Fruit fly (Drosophila melanogaster): ENCODE results near the gene CG7668.

CG7668 gene

DNA sequence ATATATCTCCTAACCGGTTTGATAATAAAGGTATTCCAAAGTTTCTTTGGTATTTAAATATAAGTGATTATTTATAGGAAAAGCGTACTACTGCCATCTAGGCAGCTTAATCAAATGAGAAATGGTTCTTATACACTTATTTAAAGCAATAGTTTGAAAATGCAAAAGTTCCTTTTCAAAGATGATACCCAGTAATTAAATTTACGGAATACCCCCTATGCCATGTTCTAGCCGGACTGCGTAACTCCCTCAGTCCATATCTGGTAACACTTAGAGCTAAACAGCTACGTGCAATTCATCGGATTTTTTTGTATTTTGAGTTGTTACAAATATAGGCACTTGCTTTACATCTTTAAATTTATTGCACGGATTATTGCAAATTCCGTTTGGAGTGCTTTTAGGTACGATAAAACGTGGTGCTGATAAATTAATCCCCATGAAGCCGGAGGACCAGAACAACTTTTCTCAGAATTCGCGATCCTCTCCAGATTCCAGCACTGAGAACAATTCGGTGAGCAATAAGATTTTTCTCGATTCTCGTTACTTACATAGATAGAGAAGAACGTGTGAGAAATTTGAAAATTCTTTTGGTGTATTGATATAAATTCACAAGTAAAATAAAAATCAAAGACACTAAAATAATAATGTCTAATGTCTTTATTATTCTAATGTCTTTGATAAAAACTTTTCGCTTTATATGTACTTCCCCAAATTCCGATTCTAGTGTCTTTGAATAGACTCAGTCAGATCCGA, at the start of gene CG7668 (continued):
- peak; percentile 89 for TF ChIP-seq CG1621 (tag; optimal IDR thresholded peaks at IDR 0.05)
- peak; percentile 80 to 88 for TF ChIP-seq ss (GFP tag; optimal IDR thresholded peaks at IDR 0.05)
- peak; percentile 84 for TF ChIP-seq CG7368 (GFP tag; optimal IDR thresholded peaks at IDR 0.05)
- peak; percentile 92 for TF ChIP-seq Sox14 (GFP tag; optimal IDR thresholded peaks at IDR 0.05)
- TF ChIP-seq dac (GFP tag; optimal IDR thresholded peaks at IDR 0.05), result peak; percentile 57
- peak; percentile 89 for TF ChIP-seq CG10631 (GFP tag; optimal IDR thresholded peaks at IDR 0.05)
- TF ChIP-seq Eip78C (GFP tag), result peak; percentile 97
- peak; percentile 89 for TF ChIP-seq cyc (GFP tag; optimal IDR thresholded peaks at IDR 0.05)
- peak; percentile 93 for TF ChIP-seq Ets96B (tag; optimal IDR thresholded peaks at IDR 0.05)
- TF ChIP-seq net (GFP tag; optimal IDR thresholded peaks at IDR 0.05), result peak; percentile 92

DNA sequence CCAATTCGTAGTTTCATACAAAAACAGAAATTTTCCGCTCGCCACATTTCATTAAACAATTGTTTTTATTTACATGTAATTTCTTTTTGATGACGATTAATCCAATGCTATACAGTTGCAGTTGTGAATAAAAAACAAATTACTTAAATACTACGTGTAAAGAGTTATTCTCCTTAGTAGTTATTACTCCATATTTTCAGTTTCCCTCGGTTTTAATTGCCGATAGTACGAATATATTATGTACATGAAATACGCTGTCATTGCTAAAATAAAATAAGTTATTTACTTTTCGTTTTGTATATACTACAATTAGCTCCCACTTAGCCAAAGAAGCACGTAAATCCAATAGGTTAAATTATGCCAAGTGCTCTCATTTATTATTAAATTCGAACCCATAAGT, 48.9 kb upstream of the CG7668 start, which contains the start of gene CG42655:
Gene CG42655 (minus strand): TSS at position 101 of the 400 bp plus-strand sequence.
- TF ChIP-seq CG11762 (GFP tag; optimal IDR thresholded peaks at IDR 0.05; ENCODE audit: insufficient read depth) (no peak), CG4318 (GFP tag; optimal IDR thresholded peaks at IDR 0.05) (no peak), acj6 (GFP tag; optimal IDR thresholded peaks at IDR 0.05) (no peak), esn (GFP tag; optimal IDR thresholded peaks at IDR 0.05) (no peak), CG11294 (GFP tag; IDR thresholded peaks at IDR 0.05) (no peak), Sox15 (GFP tag; optimal IDR thresholded peaks at IDR 0.05) (no peak), Blimp-1 (GFP tag; optimal IDR thresholded peaks at IDR 0.05) (no peak), Eip93F (GFP tag; optimal IDR thresholded peaks at IDR 0.05) (no peak)

DNA sequence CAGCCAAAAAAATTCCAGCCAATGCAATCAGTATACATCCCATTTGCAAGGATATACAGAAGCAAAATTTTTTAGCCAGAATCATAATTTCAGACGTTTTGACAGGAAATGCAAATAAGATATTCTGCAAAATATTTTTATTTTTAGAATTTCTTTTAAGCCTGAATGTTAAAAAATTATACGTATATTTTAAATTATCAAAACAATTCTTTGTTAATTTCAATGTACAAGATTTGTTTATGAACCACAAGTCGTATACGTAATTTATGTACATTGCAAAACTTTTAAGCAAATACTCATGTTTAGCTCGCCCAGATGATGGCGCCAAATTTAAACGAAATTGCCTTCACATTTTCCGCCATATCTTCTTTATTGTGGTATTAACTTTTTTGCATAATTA, 48.1 kb upstream of the CG7668 start, which contains the start of gene CG42654:
Gene CG42654 (minus strand): TSS at position 101 of the 400 bp plus-strand sequence.
- TF ChIP-seq Sox14 (GFP tag; optimal IDR thresholded peaks at IDR 0.05), result no peak

DNA sequence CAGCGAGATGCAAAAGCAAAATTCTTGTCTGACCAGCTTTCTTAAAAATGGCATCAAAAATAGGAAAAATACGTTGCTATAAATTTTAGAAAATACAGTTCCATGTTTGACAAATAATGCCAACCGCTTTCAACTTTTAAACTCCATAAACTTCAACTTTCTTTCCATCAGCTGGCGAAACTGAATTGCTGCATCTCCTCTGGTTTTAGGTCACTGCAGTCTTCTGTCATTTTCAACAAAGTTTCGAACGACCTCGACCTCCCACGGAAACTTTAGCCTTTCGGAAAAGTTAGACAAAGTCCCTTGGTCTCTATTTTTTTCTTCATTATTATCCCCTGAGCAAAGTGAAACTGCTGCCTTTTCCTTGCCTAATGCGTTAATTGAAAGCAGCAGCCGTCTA, 46.8 kb upstream of the CG7668 start, which contains the start of gene CG42263:
Gene CG42263 (minus strand): TSS at position 101 of the 400 bp plus-strand sequence.
- no peak for TF ChIP-seq Blimp-1 (GFP tag; optimal IDR thresholded peaks at IDR 0.05)
- no peak for TF ChIP-seq Sox14 (GFP tag; optimal IDR thresholded peaks at IDR 0.05)
- TF ChIP-seq CG11294 (GFP tag; IDR thresholded peaks at IDR 0.05), result no peak
- TF ChIP-seq Hr4 (GFP tag; optimal IDR thresholded peaks at IDR 0.05), result no peak

DNA sequence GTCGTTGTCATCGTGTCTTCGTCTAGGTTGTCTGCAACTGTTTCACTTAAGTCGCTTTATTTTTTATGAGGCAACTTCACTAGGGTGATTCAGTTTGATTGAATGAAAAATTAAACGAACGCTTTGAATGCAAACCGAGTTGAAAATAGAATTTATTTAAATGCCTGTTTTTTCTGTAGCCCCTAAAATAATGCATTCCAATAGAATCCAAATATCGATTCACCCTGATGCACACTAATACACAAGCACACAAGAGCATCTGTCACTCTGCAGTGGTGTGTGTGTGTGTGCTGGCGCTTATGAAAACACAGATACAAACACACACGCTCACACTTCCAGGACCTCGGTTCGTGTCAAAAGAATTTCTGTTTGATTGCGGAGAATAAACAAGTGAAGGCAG, 40.7 kb upstream of the CG7668 start:
- TF ChIP-seq CG6808 (GFP tag; optimal IDR thresholded peaks at IDR 0.05) (peak; percentile 2), net (GFP tag; optimal IDR thresholded peaks at IDR 0.05) (peak; percentile 28), Ets21C (GFP tag; optimal IDR thresholded peaks at IDR 0.05) (no peak), OdsH (GFP tag; optimal IDR thresholded peaks at IDR 0.05) (peak; percentile 12), esn (GFP tag; optimal IDR thresholded peaks at IDR 0.05) (no peak), Sox14 (GFP tag; optimal IDR thresholded peaks at IDR 0.05) (peak; percentile 5), lz (GFP tag; optimal IDR thresholded peaks at IDR 0.05) (peak; percentile 15), dsx (GFP tag; optimal IDR thresholded peaks at IDR 0.05; ENCODE audit: poor library complexity, severe bottlenecking) (peak; percentile 20), Ets96B (tag; optimal IDR thresholded peaks at IDR 0.05) (peak; percentile 51), Hr4 (GFP tag; optimal IDR thresholded peaks at IDR 0.05) (peak; percentile 39), Met (GFP tag; optimal IDR thresholded peaks at IDR 0.05) (peak; percentile 23), CG31627 (GFP tag; optimal IDR thresholded peaks at IDR 0.05) (peak; percentile 1), ss (GFP tag; optimal IDR thresholded peaks at IDR 0.05) (peak in 1 of 2 experiments; percentile 51), CG1621 (tag; optimal IDR thresholded peaks at IDR 0.05) (no peak), svp (GFP tag) (peak; percentile 41), fd59A (GFP tag; optimal IDR thresholded peaks at IDR 0.05) (peak; percentile 44), fkh (GFP tag; optimal IDR thresholded peaks at IDR 0.05) (no peak), CG10631 (GFP tag; optimal IDR thresholded peaks at IDR 0.05) (peak; percentile 36), Eip78C (GFP tag) (peak; percentile 75), Sox102F (GFP tag; optimal IDR thresholded peaks at IDR 0.05) (peak; percentile 7), achi (GFP tag; optimal IDR thresholded peaks at IDR 0.05) (peak; percentile 36), CG9139 (GFP tag; optimal IDR thresholded peaks at IDR 0.05) (peak; percentile 6), CG6792 (GFP tag; optimal IDR thresholded peaks at IDR 0.05) (peak; percentile 17), CG15336 (GFP tag; IDR thresholded peaks at IDR 0.05) (no peak), CG8119 (GFP tag; IDR thresholded peaks at IDR 0.05) (peak; percentile 44; the same call in 2 of the 3 replicates), CG32006 (GFP tag; optimal IDR thresholded peaks at IDR 0.05) (peak; percentile 25), CG11902 (GFP tag; optimal IDR thresholded peaks at IDR 0.05) (no peak), CG11294 (GFP tag; IDR thresholded peaks at IDR 0.05) (no peak), Eip75B (GFP tag; optimal IDR thresholded peaks at IDR 0.05) (no peak), Smox (GFP tag; optimal IDR thresholded peaks at IDR 0.05) (no peak), CG16779 (tag; optimal IDR thresholded peaks at IDR 0.05) (peak; percentile 8)

Measured in whole organism, prepupa.